Fruit fly (Drosophila melanogaster): ENCODE data around the gene CG34177.

The CG34177 gene

DNA sequence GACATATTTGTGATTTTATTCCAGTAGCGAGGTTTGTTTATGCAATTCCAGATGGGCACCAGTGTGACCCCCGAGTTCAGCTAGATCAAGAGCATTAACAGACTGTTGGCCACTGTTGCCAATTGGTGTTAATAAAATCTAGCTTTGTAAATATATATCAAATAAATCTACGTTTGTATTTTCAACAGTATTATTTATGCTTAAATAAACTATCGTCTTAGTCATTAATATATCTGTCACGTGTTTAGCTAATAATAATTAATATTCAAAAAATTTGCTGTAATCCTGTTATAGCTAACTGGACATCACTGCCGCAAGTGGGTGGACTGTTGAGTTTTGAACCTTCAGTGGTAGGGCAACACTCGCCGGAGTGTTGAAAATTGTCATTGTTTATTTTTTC is 25.8 kb downstream of the CG34177 start, which contains the start of the genes mRpL27 and CG15435 (continued):
- TF ChIP-seq CHES-1-like (GFP tag; optimal IDR thresholded peaks at IDR 0.05): no peak
- peak; percentile 12 for TF ChIP-seq CG10543 (GFP tag; optimal IDR thresholded peaks at IDR 0.05)
- TF ChIP-seq CG7745 (tag; optimal IDR thresholded peaks at IDR 0.05): no peak
- TF ChIP-seq HHEX (GFP tag; optimal IDR thresholded peaks at IDR 0.05): peak; percentile 34
- no peak for TF ChIP-seq danr (GFP tag; IDR thresholded peaks at IDR 0.05)
- TF ChIP-seq crol (GFP tag; IDR thresholded peaks at IDR 0.05): no peak
- TF ChIP-seq tup (GFP tag; optimal IDR thresholded peaks at IDR 0.05): no peak
- TF ChIP-seq Ada2b (GFP tag; IDR thresholded peaks at IDR 0.05): no peak
- peak; percentile 4 for TF ChIP-seq CG3995 (GFP tag; optimal IDR thresholded peaks at IDR 0.05)
- TF ChIP-seq sqz (GFP tag; optimal IDR thresholded peaks at IDR 0.05): no peak
- TF ChIP-seq hkb (optimal IDR thresholded peaks at IDR 0.05): peak; percentile 98
- no peak for TF ChIP-seq hkb (GFP tag; IDR thresholded peaks at IDR 0.05)
- no peak for TF ChIP-seq CG8944 (GFP tag; optimal IDR thresholded peaks at IDR 0.05)
- TF ChIP-seq grn (GFP tag; optimal IDR thresholded peaks at IDR 0.05): no peak
- no peak for TF ChIP-seq CG7372 (GFP tag; IDR thresholded peaks at IDR 0.05)
- peak; percentile 58 for TF ChIP-seq CG12299 (tag; optimal IDR thresholded peaks at IDR 0.05)
- TF ChIP-seq Fer1 (GFP tag; optimal IDR thresholded peaks at IDR 0.05): peak; percentile 53
- TF ChIP-seq az2 (GFP tag; optimal IDR thresholded peaks at IDR 0.05): peak; percentile 25
- peak; percentile 44 for TF ChIP-seq Fer3 (tag; optimal IDR thresholded peaks at IDR 0.05)
- TF ChIP-seq Sin3A (optimal IDR thresholded peaks at IDR 0.05): peak; percentile 77
- peak; percentile 68 for TF ChIP-seq CG2120 (GFP tag; optimal IDR thresholded peaks at IDR 0.05)
- no peak for TF ChIP-seq sc (optimal IDR thresholded peaks at IDR 0.05)
- peak; percentile 7 for TF ChIP-seq sc (GFP tag; optimal IDR thresholded peaks at IDR 0.05)
- TF ChIP-seq CG8281 (tag; optimal IDR thresholded peaks at IDR 0.05): no peak
- no peak for TF ChIP-seq CG16815 (GFP tag; optimal IDR thresholded peaks at IDR 0.05)
- TF ChIP-seq Hr3 (GFP tag; optimal IDR thresholded peaks at IDR 0.05): peak; percentile 42
- no peak for TF ChIP-seq D19B (GFP tag; optimal IDR thresholded peaks at IDR 0.05)
- no peak for TF ChIP-seq pfk (GFP tag; optimal IDR thresholded peaks at IDR 0.05)
- TF ChIP-seq cad (GFP tag; optimal IDR thresholded peaks at IDR 0.05): no peak
- TF ChIP-seq CG16779 (GFP tag; IDR thresholded peaks at IDR 0.05): no peak
- peak; percentile 69 for TF ChIP-seq CG15601 (tag; optimal IDR thresholded peaks at IDR 0.05)
- peak; percentile 61 for TF ChIP-seq CoRest (tag; optimal IDR thresholded peaks at IDR 0.05)
- no peak for TF ChIP-seq CG10274 (GFP tag; optimal IDR thresholded peaks at IDR 0.05)
- TF ChIP-seq cwo (GFP tag; optimal IDR thresholded peaks at IDR 0.05): no peak
- TF ChIP-seq CG4820 (GFP tag; optimal IDR thresholded peaks at IDR 0.05): no peak
- TF ChIP-seq B-H1 (GFP tag; IDR thresholded peaks at IDR 0.05): no peak
- TF ChIP-seq dmrt11E (tag; optimal IDR thresholded peaks at IDR 0.05): peak; percentile 24
- peak; percentile 79 for TF ChIP-seq Med (GFP tag)
- TF ChIP-seq CG6272 (GFP tag; IDR thresholded peaks at IDR 0.05): no peak
- no peak for TF ChIP-seq gem (tag; optimal IDR thresholded peaks at IDR 0.05)
- TF ChIP-seq ash1 (GFP tag; optimal IDR thresholded peaks at IDR 0.05): no peak
- TF ChIP-seq Myb (GFP tag; optimal IDR thresholded peaks at IDR 0.05): peak; percentile 50
- peak; percentile 88 for TF ChIP-seq CG4854 (GFP tag; optimal IDR thresholded peaks at IDR 0.05)
- TF ChIP-seq Hey (tag; optimal IDR thresholded peaks at IDR 0.05): no peak
- no peak for TF ChIP-seq CG14965 (GFP tag; optimal IDR thresholded peaks at IDR 0.05; ENCODE audit: borderline replicate concordance)
- peak; percentile 30 for TF ChIP-seq Dip3 (GFP tag; optimal IDR thresholded peaks at IDR 0.05)
- peak; percentile 41; the same call in 1 of the 2 replicates for TF ChIP-seq Scr (GFP tag; IDR thresholded peaks at IDR 0.05; ENCODE audit: partially characterized antibody)
- no peak for TF ChIP-seq Bteb2 (GFP tag; optimal IDR thresholded peaks at IDR 0.05)
- no peak for TF ChIP-seq CG18599 (GFP tag; optimal IDR thresholded peaks at IDR 0.05)
- TF ChIP-seq Ssrp (tag; optimal IDR thresholded peaks at IDR 0.05): no peak
- peak; percentile 16 for TF ChIP-seq Fer2 (tag; optimal IDR thresholded peaks at IDR 0.05)
- TF ChIP-seq CG9876 (GFP tag; optimal IDR thresholded peaks at IDR 0.05): no peak

Measured in whole organism, embryonic.